Fruit fly (Drosophila melanogaster) whole organism, embryonic: ENCODE data around the gene Rab18.

Source experiments
- Ada2b ChIP-seq: fragments of 200-800 bp; sonication (Bioruptor generic); IDR thresholded peaks from 2 replicates; pipeline ENCODE4 v1.3.6; 2022; ENCODE audit warnings: missing biosample characterization, missing genetic modification characterization
- Adf1 ChIP-seq: fragments of 200-800 bp; sonication (Bioruptor generic); IDR thresholded peaks from 2 replicates; pipeline ENCODE4 v1.3.6; 2022; ENCODE audit warnings: missing biosample characterization, missing genetic modification characterization
- B-H2 ChIP-seq: fragments of 200-800 bp; sonication (Bioruptor generic); optimal IDR thresholded peaks from 2 replicates; lab custom pipeline; 2018; ENCODE audit warnings: missing biosample characterization, mild to moderate bottlenecking, missing genetic modification characterization
- CG1024 ChIP-seq: fragments of 200-800 bp; sonication (Bioruptor generic); IDR thresholded peaks from 2 replicates; pipeline ENCODE4 v1.3.6; 2022; ENCODE audit warnings: missing biosample characterization, missing genetic modification characterization
- CG10267 ChIP-seq: fragments of 200-800 bp; sonication (Bioruptor generic); optimal IDR thresholded peaks from 2 replicates; lab custom pipeline; 2018; ENCODE audit warnings: missing biosample characterization, mild to moderate bottlenecking, missing genetic modification characterization, moderate library complexity
- CG10321 ChIP-seq: fragments of 200-800 bp; sonication (Bioruptor generic); IDR thresholded peaks from 2 replicates; pipeline ENCODE4 v1.3.6; 2022; ENCODE audit warnings: missing biosample characterization, missing genetic modification characterization
- CG10431 ChIP-seq: fragments of 200-800 bp; sonication (Bioruptor generic); optimal IDR thresholded peaks from 3 replicates; lab custom pipeline; 2018; ENCODE audit warnings: missing biosample characterization, mild to moderate bottlenecking, missing genetic modification characterization
- CG10979 ChIP-seq: fragments of 200-800 bp; sonication (Bioruptor generic); optimal IDR thresholded peaks from 2 replicates; lab custom pipeline; 2018; ENCODE audit warnings: missing biosample characterization, mild to moderate bottlenecking, missing genetic modification characterization, moderate library complexity
- CG11695 ChIP-seq: fragments of 200-800 bp; sonication (Bioruptor generic); IDR thresholded peaks from 3 replicates; pipeline ENCODE4 v1.3.6; 2022; ENCODE audit warnings: missing biosample characterization, missing genetic modification characterization
- CG12219 ChIP-seq: fragments of 200-800 bp; sonication (Bioruptor generic); optimal IDR thresholded peaks from 3 replicates; lab custom pipeline; 2018; ENCODE audit warnings: missing biosample characterization, mild to moderate bottlenecking, missing genetic modification characterization
- CG12769 ChIP-seq: fragments of 200-800 bp; sonication (Bioruptor generic); optimal IDR thresholded peaks from 2 replicates; lab custom pipeline; 2019; ENCODE audit warnings: missing biosample characterization, mild to moderate bottlenecking, missing genetic modification characterization, moderate library complexity
- CG13624 ChIP-seq: fragments of 200-800 bp; sonication (Bioruptor generic); optimal IDR thresholded peaks from 2 replicates; lab custom pipeline; 2016; ENCODE audit warnings: missing biosample characterization, missing genetic modification characterization
- CG13894 ChIP-seq: fragments of 200-800 bp; sonication (Bioruptor generic); optimal IDR thresholded peaks from 3 replicates; lab custom pipeline; 2018; ENCODE audit warnings: missing biosample characterization, mild to moderate bottlenecking, missing genetic modification characterization, moderate library complexity
- CG15696 ChIP-seq: fragments of 200-800 bp; sonication (Bioruptor generic); optimal IDR thresholded peaks from 2 replicates; lab custom pipeline; 2019; ENCODE audit warnings: missing biosample characterization, mild to moderate bottlenecking, missing genetic modification characterization, moderate library complexity
- CG1603 ChIP-seq: fragments of 200-800 bp; sonication (Bioruptor generic); optimal IDR thresholded peaks from 2 replicates; lab custom pipeline; 2019; ENCODE audit warnings: missing biosample characterization, mild to moderate bottlenecking, missing genetic modification characterization, moderate library complexity
- CG16779 ChIP-seq: fragments of 200-800 bp; sonication (Bioruptor generic); IDR thresholded peaks from 2 replicates; pipeline ENCODE4 v1.3.6; 2022; ENCODE audit warnings: missing biosample characterization, missing genetic modification characterization
- CG16863 ChIP-seq: fragments of 200-800 bp; sonication (Bioruptor generic); optimal IDR thresholded peaks from 3 replicates; lab custom pipeline; 2016; ENCODE audit warnings: missing biosample characterization, missing genetic modification characterization
- CG17186 ChIP-seq: fragments of 200-800 bp; sonication (Bioruptor generic); optimal IDR thresholded peaks from 3 replicates; lab custom pipeline; 2017; ENCODE audit warnings: missing biosample characterization, missing genetic modification reagents, missing genetic modification characterization
- CG17912 ChIP-seq: fragments of 200-800 bp; sonication (Bioruptor generic); optimal IDR thresholded peaks from 2 replicates; lab custom pipeline; 2018; ENCODE audit warnings: missing biosample characterization, mild to moderate bottlenecking, missing genetic modification characterization
- CG1832 ChIP-seq: fragments of 200-800 bp; sonication (Bioruptor generic); optimal IDR thresholded peaks from 2 replicates; lab custom pipeline; 2017; ENCODE audit warnings: missing biosample characterization, mild to moderate bottlenecking, missing genetic modification characterization, inconsistent platforms
- CG3838 ChIP-seq: fragments of 200-800 bp; sonication (Bioruptor generic); optimal IDR thresholded peaks from 3 replicates; lab custom pipeline; 2016; ENCODE audit warnings: missing biosample characterization, missing genetic modification characterization
- CG43689 ChIP-seq: fragments of 200-800 bp; sonication (Bioruptor generic); IDR thresholded peaks from 2 replicates; pipeline ENCODE4 v1.3.6; 2022; ENCODE audit warnings: missing biosample characterization, missing genetic modification characterization
- CG5245 ChIP-seq: fragments of 200-800 bp; sonication (Bioruptor generic); optimal IDR thresholded peaks from 3 replicates; lab custom pipeline; 2016; ENCODE audit warnings: missing biosample characterization, missing genetic modification characterization
- CG7987 ChIP-seq: fragments of 200-800 bp; sonication (Bioruptor generic); optimal IDR thresholded peaks from 2 replicates; lab custom pipeline; 2018; ENCODE audit warnings: missing biosample characterization, mild to moderate bottlenecking, missing genetic modification characterization, moderate library complexity
- CG8478 ChIP-seq: fragments of >200 bp; optimal IDR thresholded peaks from 2 replicates; lab custom pipeline; 2018
- CG9609 ChIP-seq: fragments of 200-800 bp; sonication (Bioruptor generic); optimal IDR thresholded peaks from 3 replicates; lab custom pipeline; 2016; ENCODE audit warnings: missing biosample characterization, missing genetic modification characterization
- D19A ChIP-seq: fragments of 200-800 bp; optimal IDR thresholded peaks from 3 replicates; lab custom pipeline; 2019; ENCODE audit warnings: missing biosample characterization, mild to moderate bottlenecking, missing genetic modification characterization, moderate library complexity
- Dfd ChIP-seq, 2 experiments: fragments of >200 bp; optimal IDR thresholded peaks; 2 replicates each; lab custom pipeline; 2017; ENCODE audit warnings: missing biosample characterization in 2 of 2, missing genetic modification characterization in 2 of 2
- H15 ChIP-seq: fragments of 200-800 bp; sonication (Bioruptor generic); IDR thresholded peaks from 3 replicates; pipeline ENCODE4 v1.3.6; 2022; ENCODE audit warnings: missing biosample characterization, missing genetic modification characterization
- HHEX ChIP-seq: fragments of 200-800 bp; sonication (Bioruptor generic); optimal IDR thresholded peaks from 3 replicates; lab custom pipeline; 2017; ENCODE audit warnings: missing biosample characterization, mild to moderate bottlenecking, missing genetic modification characterization, missing genetic modification reagents
- HLHmδ ChIP-seq: fragments of 200-800 bp; sonication (Bioruptor generic); optimal IDR thresholded peaks from 2 replicates; lab custom pipeline; 2018; ENCODE audit warnings: missing biosample characterization, mild to moderate bottlenecking, missing genetic modification characterization, moderate library complexity
- Hr3 ChIP-seq: fragments of 200-800 bp; sonication (Bioruptor generic); optimal IDR thresholded peaks from 3 replicates; lab custom pipeline; 2016; ENCODE audit warnings: missing biosample characterization, missing genetic modification characterization
- Jarid2 ChIP-seq: fragments of 200-800 bp; sonication (Bioruptor generic); optimal IDR thresholded peaks from 3 replicates; lab custom pipeline; 2017; ENCODE audit warnings: mild to moderate bottlenecking, missing biosample characterization, missing genetic modification reagents, missing genetic modification characterization
- Mrtf ChIP-seq: fragments of 200-800 bp; sonication (Bioruptor generic); IDR thresholded peaks from 3 replicates; pipeline ENCODE4 v1.3.6; 2022; ENCODE audit warnings: missing biosample characterization, missing genetic modification characterization
- Six4 ChIP-seq: fragments of 200-800 bp; sonication (Bioruptor generic); optimal IDR thresholded peaks from 2 replicates; lab custom pipeline; 2016; ENCODE audit warnings: missing biosample characterization, missing genetic modification characterization
- Sox102F ChIP-seq: fragments of 200-800 bp; sonication (Bioruptor generic); optimal IDR thresholded peaks from 2 replicates; lab custom pipeline; 2018; ENCODE audit warnings: missing biosample characterization, mild to moderate bottlenecking, missing genetic modification characterization, moderate library complexity
- Xbp1 ChIP-seq: fragments of 200-800 bp; sonication (Bioruptor generic); optimal IDR thresholded peaks from 3 replicates; lab custom pipeline; 2016; ENCODE audit warnings: missing biosample characterization, mild to moderate bottlenecking, missing genetic modification characterization
- ara ChIP-seq: fragments of 200-800 bp; sonication (Bioruptor generic); IDR thresholded peaks from 2 replicates; pipeline ENCODE4 v1.3.6; 2022; ENCODE audit warnings: missing biosample characterization, missing genetic modification characterization
- ato ChIP-seq: fragments of 200-800 bp; sonication (Bioruptor generic); IDR thresholded peaks from 2 replicates; pipeline ENCODE4 v1.3.6; 2022; ENCODE audit warnings: missing biosample characterization, missing genetic modification characterization; ENCODE audit not compliant: partially characterized antibody
- cg ChIP-seq: fragments of 200-800 bp; sonication (Bioruptor generic); optimal IDR thresholded peaks from 3 replicates; lab custom pipeline; 2019; ENCODE audit warnings: missing biosample characterization, mild to moderate bottlenecking, missing genetic modification characterization, moderate library complexity
- dmrt11E ChIP-seq: fragments of 200-800 bp; sonication (Bioruptor generic); optimal IDR thresholded peaks from 3 replicates; lab custom pipeline; 2018; ENCODE audit warnings: missing biosample characterization, mild to moderate bottlenecking, missing genetic modification characterization, moderate library complexity
- eyg ChIP-seq: fragments of 200-800 bp; sonication (Bioruptor generic); optimal IDR thresholded peaks from 3 replicates; lab custom pipeline; 2016; ENCODE audit warnings: missing biosample characterization, missing genetic modification characterization
- fd3F ChIP-seq: fragments of 200-800 bp; sonication (Bioruptor generic); optimal IDR thresholded peaks from 2 replicates; lab custom pipeline; 2018; ENCODE audit warnings: missing biosample characterization, mild to moderate bottlenecking, missing genetic modification characterization, moderate library complexity
- gce ChIP-seq: fragments of 200-800 bp; sonication (Bioruptor generic); IDR thresholded peaks from 3 replicates; pipeline ENCODE4 v1.3.6; 2022; ENCODE audit warnings: missing biosample characterization, missing genetic modification characterization
- jumu ChIP-seq: fragments of 200-800 bp; sonication (Bioruptor generic); optimal IDR thresholded peaks from 3 replicates; lab custom pipeline; 2016; ENCODE audit warnings: missing biosample characterization, missing genetic modification characterization
- mam ChIP-seq: fragments of 200-800 bp; sonication (Bioruptor generic); optimal IDR thresholded peaks from 3 replicates; lab custom pipeline; 2016; ENCODE audit warnings: missing biosample characterization, missing genetic modification characterization
- sc ChIP-seq, 3 experiments: fragments of >200 bp in 2 of 3; fragments of 200-800 bp in 1 of 3; sonication (Bioruptor generic) in 1 of 3; optimal IDR thresholded peaks; 2 replicates in 2 of 3; 3 replicates in 1 of 3; lab custom pipeline; 2017; ENCODE audit warnings: mild to moderate bottlenecking in 1 of 3, missing biosample characterization in 1 of 3, missing genetic modification characterization in 1 of 3, missing genetic modification reagents in 1 of 3
- schlank ChIP-seq: fragments of 200-800 bp; sonication (Bioruptor generic); optimal IDR thresholded peaks from 2 replicates; lab custom pipeline; 2018; ENCODE audit warnings: missing biosample characterization, mild to moderate bottlenecking, missing genetic modification characterization
- sqz ChIP-seq: fragments of 200-800 bp; sonication (Bioruptor generic); optimal IDR thresholded peaks from 3 replicates; lab custom pipeline; 2018; ENCODE audit warnings: missing biosample characterization, mild to moderate bottlenecking, missing genetic modification characterization
- vnd ChIP-seq: fragments of 200-800 bp; sonication (Bioruptor generic); IDR thresholded peaks from 3 replicates; pipeline ENCODE4 v1.3.6; 2022; ENCODE audit warnings: missing biosample characterization, missing genetic modification characterization; ENCODE audit not compliant: partially characterized antibody
- wdn ChIP-seq: fragments of 200-800 bp; sonication (Bioruptor generic); IDR thresholded peaks from 2 replicates; pipeline ENCODE4 v1.3.6; 2022; ENCODE audit warnings: missing biosample characterization, missing genetic modification characterization

The Rab18 gene

dm6 chrX:5665902-5666301 is 5.7 kb downstream of the Rab18 start, which contains the start of the genes Sirt4 and CG4119 (continued):
- TF ChIP-seq Xbp1 (GFP tag; lab: Kevin White, UChicago) (peak; percentile 23), schlank (no peak), CG13894 (tag; lab: Kevin White, UChicago) (peak; percentile 20), CG15696 (no peak), CG10979 (peak; percentile 7), H15 (GFP tag; lab: Robert Waterston, UW) (peak; percentile 30; the same call in 1 of the 3 replicates), Adf1 (GFP tag; lab: Robert Waterston, UW) (peak; percentile 72), CG5245 (GFP tag; lab: Kevin White, UChicago) (no peak), Hr3 (no peak), CG11695 (no peak), CG7987 (GFP tag; lab: Kevin White, UChicago) (peak; percentile 11), CG12769 (tag; lab: Kevin White, UChicago) (no peak), CG8478 (lab: Kevin White, UChicago) (peak; percentile 30), Sox102F (GFP tag; lab: Kevin White, UChicago) (no peak), CG17912 (GFP tag; lab: Kevin White, UChicago) (no peak), CG43689 (GFP tag; lab: Robert Waterston, UW) (no peak), Six4 (no peak), B-H2 (GFP tag; lab: Kevin White, UChicago) (peak; percentile 45), gce (GFP tag; lab: Robert Waterston, UW) (no peak), eyg (GFP tag; lab: Kevin White, UChicago) (no peak), Mrtf (GFP tag; lab: Robert Waterston, UW) (no peak), CG1832 (GFP tag; lab: Kevin White, UChicago) (no peak), sqz (no peak), CG10267 (tag; lab: Kevin White, UChicago) (peak; percentile 41), CG12219 (no peak), dmrt11E (tag; lab: Kevin White, UChicago) (no peak), Dfd (GFP tag; optimal IDR thresholded peaks at IDR 0.05; lab: Kevin White, UChicago) (no peak), fd3F (GFP tag; lab: Kevin White, UChicago) (no peak), CG1024 (no peak), CG3838 (GFP tag; lab: Kevin White, UChicago) (no peak), CG9609 (GFP tag; lab: Kevin White, UChicago) (no peak), cg (GFP tag; lab: Kevin White, UChicago) (peak; percentile 92), CG17186 (GFP tag; lab: Kevin White, UChicago) (peak; percentile 57), jumu (GFP tag; lab: Kevin White, UChicago) (peak; percentile 44), wdn (GFP tag; lab: Robert Waterston, UW) (no peak), HLHmδ (GFP tag; lab: Kevin White, UChicago) (no peak), vnd (peak; percentile 94), CG1603 (peak; percentile 69), Jarid2 (peak; percentile 18), mam (GFP tag; lab: Kevin White, UChicago) (peak; percentile 56), CG10321 (GFP tag; lab: Robert Waterston, UW) (no peak), ara (0 out of 2 replicates have a peak, but pooled peaks have one; percentile 5), CG16779 (GFP tag; lab: Robert Waterston, UW) (no peak), CG13624 (GFP tag; lab: Kevin White, UChicago) (peak; percentile 24), ato (GFP tag; lab: Robert Waterston, UW) (peak; percentile 98), HHEX (no peak), D19A (tag; lab: Kevin White, UChicago) (no peak), CG10431 (no peak), Ada2b (GFP tag; lab: Robert Waterston, UW) (no peak), sc (optimal IDR thresholded peaks at IDR 0.05; lab: Kevin White, UChicago) (no peak), sc (GFP tag; optimal IDR thresholded peaks at IDR 0.05; lab: Kevin White, UChicago) (no peak), CG16863 (GFP tag; lab: Kevin White, UChicago) (no peak)
